Fruit fly (Drosophila melanogaster) Kc167 (cell line): Measurements from ENCODE around the gene gpp.

ENCODE experiments used
- Myc ChIP-seq: fragments of >200 bp; optimal IDR thresholded peaks from 2 replicates; lab custom pipeline; 2017; ENCODE audit warnings: missing external identifiers
- Sin3A ChIP-seq: fragments of >200 bp; optimal IDR thresholded peaks from 2 replicates; lab custom pipeline; 2018; ENCODE audit warnings: missing external identifiers
- insv ChIP-seq: fragments of >200 bp; optimal IDR thresholded peaks from 3 replicates; lab custom pipeline; 2018; ENCODE audit warnings: missing external identifiers

DNA sequence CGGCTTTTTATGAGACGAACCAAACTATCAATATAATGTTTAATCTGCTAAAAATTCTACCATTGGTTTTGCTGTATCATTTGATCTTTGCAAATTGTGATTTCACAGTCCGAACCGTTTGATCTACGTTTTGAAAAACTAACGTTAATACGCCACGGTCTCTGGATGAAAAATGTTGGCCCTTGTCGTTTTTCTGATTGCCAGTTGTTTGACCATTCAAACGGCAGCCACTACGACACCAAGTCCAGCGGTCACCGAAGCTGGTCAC is 32.4 kb upstream of the gpp start, which contains the start of gene CG42564:
- no peak for TF ChIP-seq insv (lab: Kevin White, UChicago)
- TF ChIP-seq Sin3A (lab: Kevin White, UChicago), result no peak
- TF ChIP-seq Myc (lab: Kevin White, UChicago), result no peak
